Fruit fly (Drosophila melanogaster): ENCODE data around the gene CG11658.

dm6 chr3L:11728147-11728546 is 19.8 kb upstream of the CG11658 start, which contains the start of gene sunn:
- no peak for TF ChIP-seq p53 (GFP tag; optimal IDR thresholded peaks at IDR 0.05)
- no peak for TF ChIP-seq pum (GFP tag; optimal IDR thresholded peaks at IDR 0.05)
- no peak for TF ChIP-seq emc (GFP tag; optimal IDR thresholded peaks at IDR 0.05)
- no peak for TF ChIP-seq eve (GFP tag; optimal IDR thresholded peaks at IDR 0.05)
- no peak for TF ChIP-seq cas (GFP tag; IDR thresholded peaks at IDR 0.05)
- no peak for TF ChIP-seq CG18011 (GFP tag; optimal IDR thresholded peaks at IDR 0.05)
- TF ChIP-seq pho (GFP tag; optimal IDR thresholded peaks at IDR 0.05) = no peak

All from whole organism, embryonic.